Worm (Caenorhabditis elegans) whole organism, L2 larva: Measurements from ENCODE around the gene skn-1.

ENCODE experiments used
- C34F6.9 ChIP-seq: fragments of 150-350 bp; optimal IDR thresholded peaks from 2 replicates; lab custom pipeline; 2014; ENCODE audit warnings: missing biosample characterization, missing genetic modification characterization
- F13H6.1 ChIP-seq: sonication (generic microtip); optimal IDR thresholded peaks from 2 replicates; lab custom pipeline; 2016; ENCODE audit warnings: missing genetic modification characterization, missing compliant biosample characterization
- R02D3.7 ChIP-seq: fragments of 150-350 bp; optimal IDR thresholded peaks from 2 replicates; lab custom pipeline; 2014; ENCODE audit warnings: missing biosample characterization, missing genetic modification characterization
- Y55F3AM.14 ChIP-seq: fragments of 200-800 bp; sonication (Bioruptor generic); optimal IDR thresholded peaks from 2 replicates; lab custom pipeline; 2018; ENCODE audit warnings: mild to moderate bottlenecking, missing genetic modification characterization, missing compliant biosample characterization
- aly-2 ChIP-seq: fragments of 150-350 bp; optimal IDR thresholded peaks from 2 replicates; lab custom pipeline; 2014; ENCODE audit warnings: missing biosample characterization, missing genetic modification characterization
- ama-1 ChIP-seq: fragments of 150-350 bp; optimal IDR thresholded peaks from 2 replicates; lab custom pipeline; 2018; ENCODE audit warnings: inconsistent platforms
- crh-2 ChIP-seq: sonication (generic microtip); optimal IDR thresholded peaks from 2 replicates; lab custom pipeline; 2017; ENCODE audit warnings: missing biosample characterization, missing genetic modification characterization
- egl-27 ChIP-seq: sonication (generic microtip); optimal IDR thresholded peaks from 3 replicates; lab custom pipeline; 2017; ENCODE audit warnings: missing biosample characterization, missing genetic modification reagents, missing genetic modification characterization
- elt-1 ChIP-seq: fragments of 150-350 bp; optimal IDR thresholded peaks from 2 replicates; lab custom pipeline; 2014; ENCODE audit warnings: missing biosample characterization, missing genetic modification characterization
- elt-3 ChIP-seq: sonication (generic microtip); optimal IDR thresholded peaks from 2 replicates; lab custom pipeline; 2017; ENCODE audit warnings: missing biosample characterization, missing genetic modification characterization
- fos-1 ChIP-seq: fragments of 150-350 bp; optimal IDR thresholded peaks from 2 replicates; lab custom pipeline; 2014; ENCODE audit warnings: missing biosample characterization, missing genetic modification characterization
- gmeb-1 ChIP-seq: fragments of 150-350 bp; optimal IDR thresholded peaks from 2 replicates; lab custom pipeline; 2014; ENCODE audit warnings: missing biosample characterization, missing genetic modification characterization
- lin-11 ChIP-seq: fragments of 150-350 bp; sonication (generic microtip); optimal IDR thresholded peaks from 2 replicates; lab custom pipeline; 2014; ENCODE audit warnings: missing biosample characterization, missing genetic modification characterization, inconsistent platforms, mixed read lengths
- lin-13 ChIP-seq: fragments of 150-350 bp; optimal IDR thresholded peaks from 2 replicates; lab custom pipeline; 2014; ENCODE audit warnings: missing biosample characterization, missing genetic modification reagents, missing genetic modification characterization
- lin-39 ChIP-seq: fragments of 150-350 bp; optimal IDR thresholded peaks from 2 replicates; lab custom pipeline; 2014; ENCODE audit warnings: missing biosample characterization, missing genetic modification reagents, missing genetic modification characterization
- lsy-2 ChIP-seq, 2 experiments: fragments of 150-350 bp in 1 of 2; sonication (generic microtip) in 1 of 2; optimal IDR thresholded peaks; 2 replicates each; lab custom pipeline; 2014 to 2017; ENCODE audit warnings: missing biosample characterization in 2 of 2, missing genetic modification characterization in 2 of 2
- mab-5 ChIP-seq: fragments of 150-350 bp; optimal IDR thresholded peaks from 2 replicates; lab custom pipeline; 2014; ENCODE audit warnings: missing biosample characterization, missing genetic modification characterization
- mbf-1 ChIP-seq: sonication (generic microtip); optimal IDR thresholded peaks from 2 replicates; lab custom pipeline; 2017; ENCODE audit warnings: missing biosample characterization, missing genetic modification characterization
- mdl-1 ChIP-seq, 2 experiments: fragments of 150-350 bp in 1 of 2; sonication (generic microtip) in 1 of 2; optimal IDR thresholded peaks; 2 replicates each; lab custom pipeline; 2017; ENCODE audit warnings: missing biosample characterization in 2 of 2, missing genetic modification characterization in 2 of 2
- nhr-10 ChIP-seq: sonication (generic microtip); optimal IDR thresholded peaks from 2 replicates; lab custom pipeline; 2017; ENCODE audit warnings: missing biosample characterization, missing genetic modification characterization
- nhr-11 ChIP-seq: fragments of 150-350 bp; optimal IDR thresholded peaks from 2 replicates; lab custom pipeline; 2014; ENCODE audit warnings: missing biosample characterization, missing genetic modification characterization
- nhr-12 ChIP-seq: fragments of 150-350 bp; optimal IDR thresholded peaks from 2 replicates; lab custom pipeline; 2014; ENCODE audit warnings: missing biosample characterization, missing genetic modification characterization
- nhr-129 ChIP-seq: fragments of 150-350 bp; optimal IDR thresholded peaks from 2 replicates; lab custom pipeline; 2014; ENCODE audit warnings: missing biosample characterization, missing genetic modification characterization
- nhr-23 ChIP-seq: fragments of 150-350 bp; optimal IDR thresholded peaks from 2 replicates; lab custom pipeline; 2014; ENCODE audit warnings: missing biosample characterization, missing genetic modification reagents, missing genetic modification characterization
- nhr-237 ChIP-seq: fragments of 150-350 bp; optimal IDR thresholded peaks from 2 replicates; lab custom pipeline; 2014; ENCODE audit warnings: missing biosample characterization, missing genetic modification characterization
- nhr-25 ChIP-seq: fragments of 150-350 bp; sonication (generic microtip); optimal IDR thresholded peaks from 3 replicates; lab custom pipeline; 2014; ENCODE audit warnings: missing biosample characterization, missing genetic modification characterization
- nhr-6 ChIP-seq: fragments of 150-350 bp; optimal IDR thresholded peaks from 2 replicates; lab custom pipeline; 2014; ENCODE audit warnings: missing biosample characterization, missing genetic modification characterization
- nhr-77 ChIP-seq: fragments of 150-350 bp; optimal IDR thresholded peaks from 2 replicates; lab custom pipeline; 2014; ENCODE audit warnings: missing biosample characterization, missing genetic modification characterization
- peb-1 ChIP-seq: fragments of 150-350 bp; optimal IDR thresholded peaks from 2 replicates; lab custom pipeline; 2014; ENCODE audit warnings: missing biosample characterization, missing genetic modification characterization
- sem-4 ChIP-seq: fragments of 150-350 bp; optimal IDR thresholded peaks from 2 replicates; lab custom pipeline; 2014; ENCODE audit warnings: missing biosample characterization, missing genetic modification reagents, missing genetic modification characterization
- skn-1 ChIP-seq: sonication (generic microtip); optimal IDR thresholded peaks from 2 replicates; lab custom pipeline; 2017; ENCODE audit warnings: missing biosample characterization, missing genetic modification characterization
- sma-9 ChIP-seq, 2 experiments: fragments of 150-350 bp in 1 of 2; sonication (generic microtip) in 1 of 2; optimal IDR thresholded peaks; 2 replicates each; lab custom pipeline; 2014 to 2016; ENCODE audit warnings: missing genetic modification characterization in 2 of 2, mild to moderate bottlenecking in 1 of 2, missing biosample characterization in 1 of 2, missing compliant biosample characterization in 1 of 2, missing genetic modification reagents in 1 of 2, moderate library complexity in 1 of 2
- unc-55 ChIP-seq: fragments of 150-350 bp; sonication (generic microtip); optimal IDR thresholded peaks from 3 replicates; lab custom pipeline; 2014; ENCODE audit warnings: missing biosample characterization, missing genetic modification reagents, missing genetic modification characterization
- unc-62 ChIP-seq: fragments of 150-350 bp; optimal IDR thresholded peaks from 2 replicates; lab custom pipeline; 2014; ENCODE audit warnings: missing biosample characterization, missing genetic modification reagents, missing genetic modification characterization
- zag-1 ChIP-seq: fragments of 150-350 bp; optimal IDR thresholded peaks from 2 replicates; lab custom pipeline; 2014; ENCODE audit warnings: missing biosample characterization, missing genetic modification characterization

Gene skn-1

ce11 chrIV:5652811-5653483, 7.2 kb downstream of the skn-1 start:
- TF ChIP-seq sma-9 (GFP tag; optimal IDR thresholded peaks at IDR 0.05; lab: Kevin White, UChicago) (peak; percentile 23), sma-9 (tag; optimal IDR thresholded peaks at IDR 0.05; lab: Kevin White, UChicago) (no peak), skn-1 (no peak), fos-1 (tag; lab: Kevin White, UChicago) (peak; percentile 15)

ce11 chrIV:5650761-5651332, 9.3 kb downstream of the skn-1 start:
- peak; percentile 8 for TF ChIP-seq crh-2 (tag; lab: Kevin White, UChicago)
- no peak for TF ChIP-seq nhr-12 (tag; lab: Kevin White, UChicago)
- no peak for TF ChIP-seq nhr-129 (tag; lab: Kevin White, UChicago)
- TF ChIP-seq gmeb-1 (tag; lab: Kevin White, UChicago) = no peak
- TF ChIP-seq nhr-237 (tag; lab: Kevin White, UChicago) = no peak
- TF ChIP-seq nhr-11 (tag; lab: Kevin White, UChicago) = no peak
- TF ChIP-seq F13H6.1 = no peak
- no peak for TF ChIP-seq lin-11
- TF ChIP-seq lin-39 (tag; lab: Kevin White, UChicago) = no peak
- TF ChIP-seq unc-62 (GFP tag; lab: Kevin White, UChicago) = no peak
- TF ChIP-seq elt-3 (tag; lab: Kevin White, UChicago) = no peak
- TF ChIP-seq mab-5 = no peak
- TF ChIP-seq lsy-2 (tag; optimal IDR thresholded peaks at IDR 0.05; lab: Kevin White, UChicago) = peak in 1 of 2 experiments; percentile 10
- no peak for TF ChIP-seq ama-1 (lab: Kevin White, UChicago)
- no peak for TF ChIP-seq peb-1 (tag; lab: Kevin White, UChicago)
- TF ChIP-seq zag-1 (tag; lab: Kevin White, UChicago) = no peak
- no peak for TF ChIP-seq Y55F3AM.14 (GFP tag; lab: Kevin White, UChicago)
- TF ChIP-seq sem-4 = no peak
- TF ChIP-seq mbf-1 (tag; lab: Kevin White, UChicago) = no peak
- TF ChIP-seq nhr-10 (tag; lab: Kevin White, UChicago) = no peak
- peak; percentile 15 for TF ChIP-seq nhr-25 (tag; lab: Kevin White, UChicago)
- no peak for TF ChIP-seq elt-1 (tag; lab: Kevin White, UChicago)
- no peak for TF ChIP-seq mdl-1 (tag; optimal IDR thresholded peaks at IDR 0.05; lab: Kevin White, UChicago)

DNA sequence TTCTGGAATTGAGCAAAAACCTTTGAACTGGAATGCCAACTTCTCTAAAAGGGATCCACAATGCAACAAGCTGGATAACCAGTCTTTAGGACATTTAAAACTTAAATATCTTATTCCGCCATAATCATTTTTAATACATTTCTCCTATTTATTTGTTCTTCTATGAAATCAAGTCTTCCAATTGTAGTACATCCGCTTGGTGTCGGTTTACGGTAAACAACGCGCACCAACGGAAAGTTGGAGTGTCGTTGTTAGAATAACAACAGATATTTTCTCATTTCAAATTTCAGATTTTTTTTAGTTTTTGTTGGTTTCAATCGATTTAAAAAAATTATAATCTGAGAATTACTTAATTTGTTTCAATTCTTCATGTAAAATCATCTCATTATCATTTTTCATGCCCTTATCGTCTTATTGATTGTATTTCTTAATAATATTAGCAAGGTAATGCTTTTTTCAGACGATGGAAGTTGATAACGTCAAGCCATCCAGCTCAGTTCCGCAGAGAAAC, 11.1 kb downstream of the skn-1 start, which contains the start of gene csn-5:
TSS of gene csn-5 (plus strand) at position 461 of the 511 bp plus-strand sequence.
- TF ChIP-seq sem-4 (no peak), R02D3.7 (peak; percentile 77), gmeb-1 (tag; lab: Kevin White, UChicago) (no peak), C34F6.9 (peak; percentile 23), nhr-129 (tag; lab: Kevin White, UChicago) (no peak), nhr-23 (tag; lab: Kevin White, UChicago) (no peak), lin-11 (no peak), aly-2 (tag; lab: Kevin White, UChicago) (no peak)
- TF ChIP-seq, all 48 proteins: peak for 2

DNA sequence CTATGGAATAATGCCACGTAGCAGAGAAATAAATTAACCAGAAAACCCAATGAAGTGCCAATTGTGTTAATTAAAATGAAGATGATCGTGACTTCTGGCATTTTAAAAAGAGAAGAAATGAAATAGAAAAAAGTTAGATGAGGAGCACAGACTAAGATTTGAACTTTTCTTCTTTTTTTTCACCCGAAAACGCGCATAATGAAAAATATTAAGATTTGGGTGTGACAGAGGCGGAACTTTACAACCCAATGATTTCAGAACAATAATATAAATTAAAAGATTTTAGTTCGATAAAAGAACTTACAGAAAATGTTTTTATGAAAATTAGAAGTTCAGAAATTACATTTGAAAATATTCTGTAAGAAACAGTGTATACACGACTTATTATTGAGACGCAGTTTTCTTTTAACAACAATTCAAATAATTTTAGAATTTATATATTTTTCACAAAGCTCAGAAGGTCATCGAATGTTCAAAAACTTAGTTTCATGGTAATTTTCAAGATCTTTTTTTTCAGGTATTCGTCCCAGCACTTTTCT, 14.6 kb downstream of the skn-1 start, which contains the start of the genes srd-8 and B0547.2:
TSS of gene srd-8 (minus strand) at position 101 of the 539 bp plus-strand sequence.
TSS of gene B0547.2 (plus strand) at position 489 of the 539 bp plus-strand sequence.
- no peak for TF ChIP-seq lin-13 (GFP tag; lab: Kevin White, UChicago)
- no peak for TF ChIP-seq nhr-237 (tag; lab: Kevin White, UChicago)
- TF ChIP-seq nhr-6 (tag; lab: Kevin White, UChicago) = no peak
- no peak for TF ChIP-seq skn-1

DNA sequence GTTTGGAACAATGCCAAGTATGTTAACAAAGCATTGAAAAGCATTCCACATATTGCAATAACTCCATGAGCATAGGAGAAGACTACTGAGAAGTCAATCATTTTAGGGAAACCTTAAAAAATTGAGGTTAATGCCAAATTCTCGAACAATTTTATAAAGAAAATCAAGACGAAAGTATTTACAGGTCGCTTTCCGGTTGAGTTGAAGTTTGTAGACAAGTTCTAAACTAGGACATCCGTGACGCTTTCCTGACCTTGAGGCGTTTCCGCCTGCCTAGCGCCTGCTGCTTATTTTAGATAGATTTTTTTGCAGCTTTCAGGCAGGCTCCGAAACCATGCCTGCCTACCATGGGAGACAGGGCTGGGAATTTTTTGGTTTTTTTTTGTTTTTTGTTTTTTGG, 24.6 kb downstream of the skn-1 start, which contains the start of gene srd-13:
TSS of gene srd-13 (minus strand) at position 101 of the 400 bp plus-strand sequence.
- TF ChIP-seq peb-1 (tag; lab: Kevin White, UChicago) = no peak
- TF ChIP-seq egl-27 (tag; lab: Kevin White, UChicago) = no peak
- no peak for TF ChIP-seq lin-39 (tag; lab: Kevin White, UChicago)
- TF ChIP-seq nhr-23 (tag; lab: Kevin White, UChicago) = no peak
- TF ChIP-seq nhr-77 (tag; lab: Kevin White, UChicago) = no peak
- TF ChIP-seq C34F6.9 = no peak
- TF ChIP-seq unc-55 (GFP tag; lab: Kevin White, UChicago) = no peak
- TF ChIP-seq nhr-10 (tag; lab: Kevin White, UChicago) = no peak
